Fruit fly (Drosophila melanogaster): Measurements from ENCODE around the gene CG33766.

CG33766 gene

dm6 chr3L:22642276-22642900, 3.0 kb upstream of the CG33766 start (continued):
- TF ChIP-seq CG15073 (GFP tag; optimal IDR thresholded peaks at IDR 0.05) (no peak), CG4360 (GFP tag; IDR thresholded peaks at IDR 0.05) (0 out of 2 replicates have a peak, but pooled peaks have one; percentile 29), CG32772 (GFP tag; IDR thresholded peaks at IDR 0.05) (no peak), Bdp1 (GFP tag; optimal IDR thresholded peaks at IDR 0.05) (no peak), CG9797 (GFP tag; optimal IDR thresholded peaks at IDR 0.05) (no peak), CG17359 (tag; optimal IDR thresholded peaks at IDR 0.05) (no peak), Trl (optimal IDR thresholded peaks at IDR 0.05) (peak in 1 of 2 experiments; percentile 11), Trl (GFP tag; optimal IDR thresholded peaks at IDR 0.05) (no peak), tll (GFP tag; optimal IDR thresholded peaks at IDR 0.05) (peak in 1 of 2 experiments; percentile 41), so (GFP tag; IDR thresholded peaks at IDR 0.05) (no peak), Abd-B (GFP tag; optimal IDR thresholded peaks at IDR 0.05) (no peak), h (optimal IDR thresholded peaks at IDR 0.05) (no peak), ssp (GFP tag; IDR thresholded peaks at IDR 0.05) (no peak), twi (tag; optimal IDR thresholded peaks at IDR 0.05) (no peak), fd96Cb (tag; optimal IDR thresholded peaks at IDR 0.05) (no peak), Stat92E (GFP tag; optimal IDR thresholded peaks at IDR 0.05) (no peak), CG12104 (GFP tag; optimal IDR thresholded peaks at IDR 0.05) (no peak), CG13775 (GFP tag; optimal IDR thresholded peaks at IDR 0.05) (no peak), D (optimal IDR thresholded peaks at IDR 0.05) (no peak), D (GFP tag; optimal IDR thresholded peaks at IDR 0.05) (no peak)

- TF ChIP-seq zfh2 (GFP tag; optimal IDR thresholded peaks at IDR 0.05) (no peak), CG3163 (GFP tag; optimal IDR thresholded peaks at IDR 0.05) (no peak), CG10321 (GFP tag; IDR thresholded peaks at IDR 0.05) (no peak), CG14965 (GFP tag; optimal IDR thresholded peaks at IDR 0.05; ENCODE audit: borderline replicate concordance) (no peak), Sin3A (optimal IDR thresholded peaks at IDR 0.05) (no peak), peb (GFP tag; IDR thresholded peaks at IDR 0.05) (no peak), CG10979 (tag; optimal IDR thresholded peaks at IDR 0.05) (no peak), danr (GFP tag; IDR thresholded peaks at IDR 0.05) (no peak), CG18262 (tag; optimal IDR thresholded peaks at IDR 0.05) (no peak), chn (GFP tag; optimal IDR thresholded peaks at IDR 0.05) (no peak), BtbVII (GFP tag; optimal IDR thresholded peaks at IDR 0.05) (no peak), dmrt11E (tag; optimal IDR thresholded peaks at IDR 0.05) (no peak), CG17385 (GFP tag; optimal IDR thresholded peaks at IDR 0.05) (no peak), fu2 (GFP tag; optimal IDR thresholded peaks at IDR 0.05) (no peak), org-1 (GFP tag; optimal IDR thresholded peaks at IDR 0.05) (no peak), CG15696 (tag; optimal IDR thresholded peaks at IDR 0.05) (no peak), B-H2 (GFP tag; optimal IDR thresholded peaks at IDR 0.05) (no peak), usp (GFP tag; optimal IDR thresholded peaks at IDR 0.05) (no peak), lbe (GFP tag; optimal IDR thresholded peaks at IDR 0.05) (no peak), kni (GFP tag; optimal IDR thresholded peaks at IDR 0.05) (no peak)
These were observed 580 bp downstream of the CG33766 start, which contains the start of gene CG33767 for dm6 chr3L:22646007-22646406. TSS of gene CG33767 (plus strand) at chr3L:22646307.

- TF ChIP-seq CG42726 (GFP tag; IDR thresholded peaks at IDR 0.05; ENCODE audit: partially characterized antibody) = no peak
- TF ChIP-seq sob (GFP tag; IDR thresholded peaks at IDR 0.05) = no peak
- no peak for TF ChIP-seq CG17361 (GFP tag; IDR thresholded peaks at IDR 0.05)
- no peak for TF ChIP-seq ara (GFP tag; IDR thresholded peaks at IDR 0.05)
- no peak for TF ChIP-seq Rfx (GFP tag; IDR thresholded peaks at IDR 0.05)
- no peak for TF ChIP-seq Trl (optimal IDR thresholded peaks at IDR 0.05)
- no peak for TF ChIP-seq Trl (GFP tag; optimal IDR thresholded peaks at IDR 0.05)
- TF ChIP-seq CG18764 (GFP tag; optimal IDR thresholded peaks at IDR 0.05) = no peak
- TF ChIP-seq Aef1 (GFP tag; IDR thresholded peaks at IDR 0.05) = no peak
- no peak for TF ChIP-seq yki (optimal IDR thresholded peaks at IDR 0.05)
- no peak for TF ChIP-seq unc-4 (GFP tag; IDR thresholded peaks at IDR 0.05; ENCODE audit: partially characterized antibody)
- no peak for TF ChIP-seq CG17612 (GFP tag; IDR thresholded peaks at IDR 0.05)
- no peak for TF ChIP-seq pita (GFP tag; optimal IDR thresholded peaks at IDR 0.05)
- TF ChIP-seq CG4424 (GFP tag; optimal IDR thresholded peaks at IDR 0.05) = no peak
- TF ChIP-seq gem (tag; optimal IDR thresholded peaks at IDR 0.05) = no peak
These were observed 1.4 kb downstream of the CG33766 start, which contains the start of gene CG33768 for dm6 chr3L:22646863-22647262. TSS of gene CG33768 (plus strand) at chr3L:22647163.

Measured in whole organism, embryonic.